Fruit fly (Drosophila melanogaster): ENCODE results near the gene eIF1A.
A peak's percentile ranks its signal among the peaks of the same experiment; 100 is the strongest.

Gene eIF1A

dm6 chr3R:18232187-18232586 lies 42.3 kb upstream of the eIF1A start:
- TF ChIP-seq CG4496 (GFP tag; IDR thresholded peaks at IDR 0.05) = no peak
- no peak for TF ChIP-seq D1 (tag; optimal IDR thresholded peaks at IDR 0.05)
- no peak for TF ChIP-seq CG9948 (tag; optimal IDR thresholded peaks at IDR 0.05)
- no peak for TF ChIP-seq CG17806 (tag; optimal IDR thresholded peaks at IDR 0.05)
- TF ChIP-seq fd96Ca (GFP tag; IDR thresholded peaks at IDR 0.05) = no peak
- TF ChIP-seq rn (GFP tag; IDR thresholded peaks at IDR 0.05) = no peak
- TF ChIP-seq CG14655 (GFP tag; optimal IDR thresholded peaks at IDR 0.05) = no peak
- TF ChIP-seq Snoo (tag; optimal IDR thresholded peaks at IDR 0.05) = no peak
- no peak for TF ChIP-seq CG34367 (tag; optimal IDR thresholded peaks at IDR 0.05)
- no peak for TF ChIP-seq Pif1B (GFP tag; optimal IDR thresholded peaks at IDR 0.05)
- TF ChIP-seq CG13204 (GFP tag; optimal IDR thresholded peaks at IDR 0.05) = no peak

DNA sequence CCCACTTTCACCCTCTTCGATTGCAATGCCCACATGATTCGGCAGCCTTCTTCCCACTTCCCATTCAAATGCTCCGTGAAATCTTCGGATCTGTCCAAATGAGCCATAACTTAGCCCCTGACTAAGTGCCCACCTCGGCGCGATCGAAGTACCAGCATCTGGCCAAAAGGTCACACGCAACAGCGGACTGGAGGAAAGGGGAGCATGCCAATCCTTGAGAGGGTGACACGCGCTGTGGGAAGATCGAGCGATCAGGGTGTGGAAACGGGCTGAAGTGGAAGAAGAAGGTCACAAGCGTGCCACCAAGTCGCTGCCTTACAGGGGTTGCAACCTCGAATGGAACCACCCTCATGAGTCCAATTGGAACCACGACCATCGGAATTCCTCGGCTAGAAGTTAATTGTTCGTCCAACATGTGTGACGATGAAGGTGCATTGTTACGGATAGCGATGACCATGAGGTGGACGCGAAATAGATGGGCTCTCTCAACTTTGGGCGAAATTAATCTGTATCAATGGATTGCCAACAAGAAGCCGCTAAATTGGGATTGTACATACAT lies 39.7 kb upstream of the eIF1A start:
- TF ChIP-seq Pif1A (GFP tag; optimal IDR thresholded peaks at IDR 0.05) (no peak), CG8159 (tag; optimal IDR thresholded peaks at IDR 0.05) (no peak), fd96Ca (GFP tag; IDR thresholded peaks at IDR 0.05) (0 out of 3 replicates have a peak, but pooled peaks have one; percentile 14)

dm6 chr3R:18235879-18236278 lies 38.6 kb upstream of the eIF1A start, which contains the start of gene repo:
TSS of gene repo (plus strand) at chr3R:18236192.
- TF ChIP-seq EcR (GFP tag; optimal IDR thresholded peaks at IDR 0.05) = no peak
- no peak for TF ChIP-seq CG9948 (tag; optimal IDR thresholded peaks at IDR 0.05)
- TF ChIP-seq CG34367 (tag; optimal IDR thresholded peaks at IDR 0.05) = no peak
- peak; percentile 61; the same call in 2 of the 3 replicates for TF ChIP-seq CG4496 (GFP tag; IDR thresholded peaks at IDR 0.05)
- peak; percentile 3 for TF ChIP-seq CG13204 (GFP tag; optimal IDR thresholded peaks at IDR 0.05)
- TF ChIP-seq CG32121 (GFP tag; IDR thresholded peaks at IDR 0.05) = no peak

- TF ChIP-seq CG8301 (tag; optimal IDR thresholded peaks at IDR 0.05) (no peak), CG15710 (tag; optimal IDR thresholded peaks at IDR 0.05) (no peak), CG9948 (tag; optimal IDR thresholded peaks at IDR 0.05) (no peak), gl (tag; optimal IDR thresholded peaks at IDR 0.05) (no peak), Pif1B (GFP tag; optimal IDR thresholded peaks at IDR 0.05) (no peak), CG8159 (tag; optimal IDR thresholded peaks at IDR 0.05) (no peak), rn (GFP tag; IDR thresholded peaks at IDR 0.05) (no peak), EcR (GFP tag; optimal IDR thresholded peaks at IDR 0.05) (peak; percentile 15), CG13204 (GFP tag; optimal IDR thresholded peaks at IDR 0.05) (no peak), CG14655 (GFP tag; optimal IDR thresholded peaks at IDR 0.05) (no peak), CG34367 (tag; optimal IDR thresholded peaks at IDR 0.05) (peak; percentile 9), CG32121 (GFP tag; IDR thresholded peaks at IDR 0.05) (no peak), CG4496 (GFP tag; IDR thresholded peaks at IDR 0.05) (peak; percentile 47; the same call in 1 of the 3 replicates), CG17806 (tag; optimal IDR thresholded peaks at IDR 0.05) (no peak), Snoo (tag; optimal IDR thresholded peaks at IDR 0.05) (peak; percentile 34), CG10348 (GFP tag; IDR thresholded peaks at IDR 0.05) (no peak), fd96Ca (GFP tag; IDR thresholded peaks at IDR 0.05) (no peak), CG12605 (GFP tag; IDR thresholded peaks at IDR 0.05) (no peak), D1 (tag; optimal IDR thresholded peaks at IDR 0.05) (no peak), Pif1A (GFP tag; optimal IDR thresholded peaks at IDR 0.05) (peak; percentile 38), Ets98B (GFP tag; IDR thresholded peaks at IDR 0.05) (peak; percentile 12; the same call in 1 of the 2 replicates)
These were observed 32.1 kb upstream of the eIF1A start, which contains the start of the genes CG7156 and 14-3-3epsilon for dm6 chr3R:18242089-18242955. TSS of gene CG7156 (minus strand) at chr3R:18242159. TSS of gene 14-3-3epsilon (plus strand) at chr3R:18242531.

- no peak for TF ChIP-seq CG10348 (GFP tag; IDR thresholded peaks at IDR 0.05)
- TF ChIP-seq Pif1A (GFP tag; optimal IDR thresholded peaks at IDR 0.05) = no peak
- TF ChIP-seq gl (tag; optimal IDR thresholded peaks at IDR 0.05) = no peak
- no peak for TF ChIP-seq CG12605 (GFP tag; IDR thresholded peaks at IDR 0.05)
- no peak for TF ChIP-seq EcR (GFP tag; optimal IDR thresholded peaks at IDR 0.05)
- TF ChIP-seq fd96Ca (GFP tag; IDR thresholded peaks at IDR 0.05) = no peak
- TF ChIP-seq Snoo (tag; optimal IDR thresholded peaks at IDR 0.05) = no peak
- no peak for TF ChIP-seq D1 (tag; optimal IDR thresholded peaks at IDR 0.05)
- no peak for TF ChIP-seq CG13204 (GFP tag; optimal IDR thresholded peaks at IDR 0.05)
- TF ChIP-seq CG17806 (tag; optimal IDR thresholded peaks at IDR 0.05) = no peak
- TF ChIP-seq CG34367 (tag; optimal IDR thresholded peaks at IDR 0.05) = no peak
- TF ChIP-seq CG8159 (tag; optimal IDR thresholded peaks at IDR 0.05) = no peak
These were observed 31.5 kb upstream of the eIF1A start for dm6 chr3R:18243000-18243399.

DNA sequence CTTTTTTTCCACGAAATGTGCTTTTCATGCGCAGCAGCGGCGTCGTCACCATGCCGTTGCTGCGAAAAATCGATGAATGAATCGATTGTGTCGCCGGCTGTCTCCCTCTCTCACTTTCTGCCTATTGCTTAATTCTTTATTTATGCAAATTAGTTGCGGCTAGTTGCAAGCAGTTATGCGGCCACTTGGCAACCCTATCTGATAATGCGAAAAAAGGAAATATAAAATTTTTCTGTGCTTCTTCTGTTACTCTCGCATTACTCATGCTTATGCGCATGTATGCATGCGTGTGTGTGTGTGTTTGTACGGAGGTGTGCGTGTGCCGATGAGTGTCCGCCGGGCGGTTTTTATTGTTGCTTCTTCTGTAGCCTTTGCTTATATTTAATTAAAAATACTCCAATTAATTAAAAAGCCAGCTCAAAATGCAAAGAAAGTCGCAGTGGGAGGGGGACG lies 30.7 kb upstream of the eIF1A start:
- TF ChIP-seq rn (GFP tag; IDR thresholded peaks at IDR 0.05) (no peak), CG8301 (tag; optimal IDR thresholded peaks at IDR 0.05) (peak; percentile 9), CG15710 (tag; optimal IDR thresholded peaks at IDR 0.05) (peak; percentile 11), Snoo (tag; optimal IDR thresholded peaks at IDR 0.05) (peak; percentile 37), D1 (tag; optimal IDR thresholded peaks at IDR 0.05) (no peak), CG8159 (tag; optimal IDR thresholded peaks at IDR 0.05) (peak; percentile 16), Pif1A (GFP tag; optimal IDR thresholded peaks at IDR 0.05) (peak; percentile 41), CG17806 (tag; optimal IDR thresholded peaks at IDR 0.05) (no peak), gl (tag; optimal IDR thresholded peaks at IDR 0.05) (no peak), CG9948 (tag; optimal IDR thresholded peaks at IDR 0.05) (no peak), CG10348 (GFP tag; IDR thresholded peaks at IDR 0.05) (no peak), CG32121 (GFP tag; IDR thresholded peaks at IDR 0.05) (peak; percentile 55; the same call in 1 of the 2 replicates), CG13204 (GFP tag; optimal IDR thresholded peaks at IDR 0.05) (no peak), CG34367 (tag; optimal IDR thresholded peaks at IDR 0.05) (no peak), fd96Ca (GFP tag; IDR thresholded peaks at IDR 0.05) (peak; percentile 71), CG4496 (GFP tag; IDR thresholded peaks at IDR 0.05) (peak; percentile 67), Ets98B (GFP tag; IDR thresholded peaks at IDR 0.05) (peak; percentile 71), Pif1B (GFP tag; optimal IDR thresholded peaks at IDR 0.05) (peak; percentile 39), EcR (GFP tag; optimal IDR thresholded peaks at IDR 0.05) (no peak), CG12605 (GFP tag; IDR thresholded peaks at IDR 0.05) (no peak), CG14655 (GFP tag; optimal IDR thresholded peaks at IDR 0.05) (peak; percentile 39)
